Worm (Caenorhabditis elegans) whole organism, L4 larva: ENCODE results near the gene gcna-1.

Experiments
- F37D6.2 ChIP-seq: sonication (generic microtip); optimal IDR thresholded peaks from 2 replicates; lab custom pipeline; 2016; ENCODE audit warnings: mild to moderate bottlenecking, missing genetic modification characterization, missing compliant biosample characterization
- R02D3.7 ChIP-seq: fragments of 150-350 bp; sonication (generic microtip); optimal IDR thresholded peaks from 3 replicates; lab custom pipeline; 2014; ENCODE audit warnings: missing biosample characterization, missing genetic modification characterization
- T20F7.1 ChIP-seq: fragments of 200-800 bp; sonication (Bioruptor generic); optimal IDR thresholded peaks from 2 replicates; lab custom pipeline; 2018; ENCODE audit warnings: mild to moderate bottlenecking, missing genetic modification characterization, missing compliant biosample characterization
- T26A8.4 ChIP-seq: fragments of 200-800 bp; sonication (Bioruptor generic); IDR thresholded peaks from 2 replicates; pipeline ENCODE4 v1.3.6; 2022; ENCODE audit warnings: missing genetic modification characterization, missing compliant biosample characterization
- Y75B8A.6 ChIP-seq: fragments of 200-800 bp; sonication (Bioruptor generic); IDR thresholded peaks from 2 replicates; pipeline ENCODE4 v1.3.6; 2022; ENCODE audit warnings: missing genetic modification reagents, missing genetic modification characterization, missing compliant biosample characterization
- aha-1 ChIP-seq: fragments of 150-350 bp; peaks from one replicate; lab custom pipeline; 2014; ENCODE audit warnings: missing biosample characterization, missing genetic modification characterization
- aly-2 ChIP-seq: sonication (generic microtip); optimal IDR thresholded peaks from 2 replicates; lab custom pipeline; 2018; ENCODE audit warnings: missing biosample characterization, missing genetic modification characterization
- ama-1 ChIP-seq: fragments of 150-350 bp; optimal IDR thresholded peaks from 2 replicates; lab custom pipeline; 2014; ENCODE audit warnings: inconsistent platforms, mixed read lengths
- ceh-62 ChIP-seq: sonication (generic microtip); optimal IDR thresholded peaks from 2 replicates; lab custom pipeline; 2017; ENCODE audit warnings: missing biosample characterization, missing genetic modification characterization
- daf-12 ChIP-seq: fragments of 150-350 bp; optimal IDR thresholded peaks from 2 replicates; lab custom pipeline; 2014; ENCODE audit warnings: missing biosample characterization, missing genetic modification reagents, missing genetic modification characterization
- daf-16 ChIP-seq, 3 experiments: sonication (generic microtip); optimal IDR thresholded peaks; 2 replicates each; lab custom pipeline; 2016 to 2017; ENCODE audit warnings: missing genetic modification characterization in 3 of 3, missing genetic modification reagents in 3 of 3, mild to moderate bottlenecking in 2 of 3, missing compliant biosample characterization in 2 of 3, missing biosample characterization in 1 of 3, moderate library complexity in 1 of 3
- dmd-6 ChIP-seq: fragments of 200-800 bp; sonication (Bioruptor generic); IDR thresholded peaks from 2 replicates; pipeline ENCODE4 v1.3.6; 2022; ENCODE audit warnings: missing genetic modification reagents, missing genetic modification characterization, missing compliant biosample characterization
- dmd-9 ChIP-seq: fragments of 200-800 bp; sonication (Bioruptor generic); IDR thresholded peaks from 2 replicates; pipeline ENCODE4 v1.3.6; 2022; ENCODE audit warnings: missing genetic modification reagents, missing genetic modification characterization, missing compliant biosample characterization
- dpl-1 ChIP-seq: fragments of 150-350 bp; optimal IDR thresholded peaks from 2 replicates; lab custom pipeline; 2014; ENCODE audit warnings: missing biosample characterization, missing genetic modification reagents, missing genetic modification characterization
- dve-1 ChIP-seq: sonication (generic microtip); optimal IDR thresholded peaks from 2 replicates; lab custom pipeline; 2017; ENCODE audit warnings: antibody characterized with exemption, mild to moderate bottlenecking, missing genetic modification characterization, missing compliant biosample characterization; ENCODE audit not compliant: insufficient read depth
- egl-27 ChIP-seq: sonication (generic microtip); optimal IDR thresholded peaks from 3 replicates; lab custom pipeline; 2017; ENCODE audit warnings: missing biosample characterization, missing genetic modification reagents, missing genetic modification characterization
- egl-43 ChIP-seq: fragments of 200-800 bp; sonication (Bioruptor generic); IDR thresholded peaks from 2 replicates; pipeline ENCODE4 v1.3.6; 2022; ENCODE audit warnings: missing genetic modification reagents, missing genetic modification characterization, missing compliant biosample characterization
- hlh-11 ChIP-seq: fragments of 200-800 bp; sonication (Bioruptor generic); optimal IDR thresholded peaks from 2 replicates; lab custom pipeline; 2018; ENCODE audit warnings: mild to moderate bottlenecking, missing genetic modification characterization, missing compliant biosample characterization
- hlh-30 ChIP-seq: sonication (generic microtip); optimal IDR thresholded peaks from 2 replicates; lab custom pipeline; 2017; ENCODE audit warnings: antibody characterized with exemption, mild to moderate bottlenecking, missing genetic modification characterization, missing compliant biosample characterization; ENCODE audit not compliant: insufficient read depth
- hmg-1.1 ChIP-seq: fragments of 200-800 bp; sonication (Bioruptor generic); IDR thresholded peaks from 2 replicates; pipeline ENCODE4 v1.3.6; 2022; ENCODE audit warnings: missing genetic modification reagents, missing genetic modification characterization, missing compliant biosample characterization
- lin-1 ChIP-seq: fragments of 200-800 bp; sonication (Bioruptor generic); IDR thresholded peaks from 2 replicates; pipeline ENCODE4 v1.3.6; 2022; ENCODE audit warnings: missing genetic modification reagents, missing genetic modification characterization, missing compliant biosample characterization
- lin-15B ChIP-seq: fragments of 150-350 bp; sonication (generic microtip); optimal IDR thresholded peaks from 3 replicates; lab custom pipeline; 2014; ENCODE audit warnings: missing biosample characterization, missing genetic modification characterization
- lin-38 ChIP-seq: fragments of 200-800 bp; sonication (Bioruptor generic); IDR thresholded peaks from 2 replicates; pipeline ENCODE4 v1.3.6; 2022; ENCODE audit warnings: missing genetic modification reagents, missing genetic modification characterization, missing compliant biosample characterization
- mep-1 ChIP-seq: fragments of 150-350 bp; sonication (generic microtip); optimal IDR thresholded peaks from 3 replicates; lab custom pipeline; 2014; ENCODE audit warnings: missing biosample characterization, missing genetic modification characterization
- mes-2 ChIP-seq: sonication (generic microtip); optimal IDR thresholded peaks from 2 replicates; lab custom pipeline; 2016; ENCODE audit warnings: missing genotype, mild to moderate bottlenecking, missing genetic modification characterization, missing compliant biosample characterization; ENCODE audit not compliant: poor library complexity, severe bottlenecking
- nhr-102 ChIP-seq: sonication (generic microtip); optimal IDR thresholded peaks from 2 replicates; lab custom pipeline; 2016; ENCODE audit warnings: mild to moderate bottlenecking, missing genetic modification characterization, moderate library complexity, missing compliant biosample characterization
- nhr-111 ChIP-seq: fragments of 200-800 bp; sonication (Bioruptor generic); optimal IDR thresholded peaks from 2 replicates; lab custom pipeline; 2018; ENCODE audit warnings: mild to moderate bottlenecking, missing genetic modification characterization, missing compliant biosample characterization
- nhr-25 ChIP-seq: sonication (generic microtip); optimal IDR thresholded peaks from 2 replicates; lab custom pipeline; 2017; ENCODE audit warnings: missing genetic modification characterization, mild to moderate bottlenecking, missing compliant biosample characterization, antibody characterized with exemption, moderate library complexity, borderline replicate concordance; ENCODE audit not compliant: insufficient read depth
- nhr-28 ChIP-seq: fragments of 150-350 bp; optimal IDR thresholded peaks from 2 replicates; lab custom pipeline; 2014; ENCODE audit warnings: missing biosample characterization, missing genetic modification characterization
- nhr-41 ChIP-seq: fragments of 200-800 bp; sonication (Bioruptor generic); IDR thresholded peaks from 2 replicates; pipeline ENCODE4 v1.3.6; 2022; ENCODE audit warnings: missing genetic modification reagents, missing genetic modification characterization, missing compliant biosample characterization
- nhr-48 ChIP-seq: sonication (generic microtip); optimal IDR thresholded peaks from 2 replicates; lab custom pipeline; 2016; ENCODE audit warnings: mild to moderate bottlenecking, missing genetic modification characterization, missing compliant biosample characterization
- nhr-76 ChIP-seq: fragments of 150-350 bp; optimal IDR thresholded peaks from 2 replicates; lab custom pipeline; 2014; ENCODE audit warnings: missing biosample characterization, missing genetic modification characterization
- pha-4 ChIP-seq, 2 experiments: fragments of 150-350 bp in 1 of 2; fragments of 200-800 bp in 1 of 2; sonication (Bioruptor generic) in 1 of 2; IDR thresholded peaks in 1 of 2; optimal IDR thresholded peaks in 1 of 2; 2 replicates each; pipeline versions ENCODE4 v1.3.6 to Lab custom; 2014 to 2022; ENCODE audit warnings: missing genetic modification characterization in 2 of 2, missing genetic modification reagents in 2 of 2, missing biosample characterization in 1 of 2, missing compliant biosample characterization in 1 of 2
- php-3 ChIP-seq: fragments of 200-800 bp; sonication (Bioruptor generic); IDR thresholded peaks from 2 replicates; pipeline ENCODE4 v1.3.6; 2022; ENCODE audit warnings: missing genetic modification reagents, missing genetic modification characterization, missing compliant biosample characterization
- pqm-1 ChIP-seq: sonication (generic microtip); optimal IDR thresholded peaks from 2 replicates; lab custom pipeline; 2017; ENCODE audit warnings: missing biosample characterization, missing genetic modification characterization
- rbr-2 ChIP-seq: sonication (generic microtip); optimal IDR thresholded peaks from 2 replicates; lab custom pipeline; 2016; ENCODE audit warnings: missing genotype, missing genetic modification characterization, missing compliant biosample characterization
- set-16 ChIP-seq: fragments of 200-800 bp; sonication (Bioruptor generic); IDR thresholded peaks from 2 replicates; pipeline ENCODE4 v1.3.6; 2022; ENCODE audit warnings: missing genetic modification reagents, missing genetic modification characterization, missing compliant biosample characterization
- snpc-4 ChIP-seq: fragments of 150-350 bp; optimal IDR thresholded peaks from 2 replicates; lab custom pipeline; 2014; ENCODE audit warnings: missing biosample characterization, missing genetic modification characterization
- spr-1 ChIP-seq: sonication (generic microtip); optimal IDR thresholded peaks from 2 replicates; lab custom pipeline; 2016; ENCODE audit warnings: mild to moderate bottlenecking, missing genetic modification characterization, missing compliant biosample characterization
- spr-3 ChIP-seq: fragments of 200-800 bp; sonication (Bioruptor generic); optimal IDR thresholded peaks from 2 replicates; lab custom pipeline; 2018; ENCODE audit warnings: mild to moderate bottlenecking, missing genetic modification characterization, missing compliant biosample characterization
- tra-1 ChIP-seq: fragments of 200-800 bp; sonication (Bioruptor generic); IDR thresholded peaks from 2 replicates; pipeline ENCODE4 v1.3.6; 2022; ENCODE audit warnings: missing genetic modification reagents, missing genetic modification characterization, missing compliant biosample characterization
- unc-130 ChIP-seq: sonication (generic microtip); optimal IDR thresholded peaks from 2 replicates; lab custom pipeline; 2016; ENCODE audit warnings: missing genetic modification reagents, missing genetic modification characterization, missing compliant biosample characterization
- unc-39 ChIP-seq: sonication (generic microtip); optimal IDR thresholded peaks from 2 replicates; lab custom pipeline; 2017; ENCODE audit warnings: missing biosample characterization, missing genetic modification characterization
- zag-1 ChIP-seq: fragments of 150-350 bp; optimal IDR thresholded peaks from 2 replicates; lab custom pipeline; 2014; ENCODE audit warnings: missing biosample characterization, missing genetic modification characterization
- zfp-3 ChIP-seq: fragments of 200-800 bp; sonication (Bioruptor generic); conservative IDR thresholded peaks from 2 replicates; pipeline ENCODE4 v1.3.6; 2022; ENCODE audit warnings: missing genetic modification reagents, missing genetic modification characterization, missing compliant biosample characterization
- ztf-7 ChIP-seq: fragments of 150-350 bp; optimal IDR thresholded peaks from 2 replicates; lab custom pipeline; 2014; ENCODE audit warnings: missing biosample characterization, missing genetic modification characterization

The gcna-1 gene

DNA sequence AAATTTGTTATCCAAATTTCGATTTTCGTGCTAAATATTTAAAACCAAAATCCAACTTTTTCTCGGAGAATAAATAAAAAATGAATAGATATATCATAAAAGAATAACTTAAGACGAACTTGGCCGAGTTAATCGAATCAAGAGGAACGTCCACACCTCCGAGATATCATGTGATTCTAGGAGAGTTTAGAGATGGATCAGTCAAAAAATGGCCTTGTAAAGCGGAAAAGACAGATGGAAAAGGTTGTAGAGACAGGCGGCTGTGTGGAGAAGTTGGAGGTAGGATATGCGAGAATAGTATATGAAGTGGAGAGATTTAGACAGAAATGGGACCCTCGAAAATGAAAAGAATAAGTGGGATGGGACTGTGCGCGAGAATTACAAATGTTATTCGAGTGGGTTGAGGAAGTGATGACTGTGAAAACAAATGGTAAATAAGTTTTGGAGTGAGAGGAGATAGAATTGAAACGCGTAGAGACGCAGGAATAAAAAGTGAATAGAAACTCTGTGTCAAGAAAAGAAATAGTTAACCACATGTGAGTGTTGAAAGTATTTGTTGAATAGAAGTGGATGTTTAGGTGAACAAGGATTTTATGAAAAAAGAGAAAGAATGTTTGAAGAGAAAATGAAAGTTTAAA lies 26.0 kb downstream of the gcna-1 start:
- no peak for TF ChIP-seq ama-1 (lab: Kevin White, UChicago)
- TF ChIP-seq nhr-25 (tag; lab: Kevin White, UChicago) = peak; percentile 22
- no peak for TF ChIP-seq F37D6.2 (tag; lab: Kevin White, UChicago)
- no peak for TF ChIP-seq pha-4 (GFP tag; IDR thresholded peaks at IDR 0.05; lab: Robert Waterston, UW)
- no peak for TF ChIP-seq pha-4 (tag; optimal IDR thresholded peaks at IDR 0.05; lab: Kevin White, UChicago)
- TF ChIP-seq snpc-4 (tag; lab: Kevin White, UChicago) = no peak
- peak; percentile 14 for TF ChIP-seq nhr-28 (tag; lab: Kevin White, UChicago)
- TF ChIP-seq set-16 (GFP tag; lab: Robert Waterston, UW) = no peak
- TF ChIP-seq aha-1 (tag; lab: Kevin White, UChicago) = peak; percentile 66
- TF ChIP-seq unc-39 (tag; lab: Kevin White, UChicago) = no peak
- no peak for TF ChIP-seq egl-43 (GFP tag; lab: Robert Waterston, UW)
- TF ChIP-seq dmd-9 (GFP tag; lab: Robert Waterston, UW) = no peak
- peak; percentile 29 for TF ChIP-seq hlh-30 (tag; lab: Kevin White, UChicago)
- no peak for TF ChIP-seq hmg-1.1 (GFP tag; lab: Robert Waterston, UW)
- no peak for TF ChIP-seq dpl-1
- TF ChIP-seq spr-1 (tag; lab: Kevin White, UChicago) = no peak
- no peak for TF ChIP-seq mep-1 (tag; lab: Kevin White, UChicago)
- no peak for TF ChIP-seq nhr-48 (tag; lab: Kevin White, UChicago)
- TF ChIP-seq daf-12 = no peak
- TF ChIP-seq nhr-111 (GFP tag; lab: Kevin White, UChicago) = no peak
- TF ChIP-seq unc-130 (GFP tag; lab: Kevin White, UChicago) = no peak
- no peak for TF ChIP-seq nhr-76 (tag; lab: Kevin White, UChicago)

DNA sequence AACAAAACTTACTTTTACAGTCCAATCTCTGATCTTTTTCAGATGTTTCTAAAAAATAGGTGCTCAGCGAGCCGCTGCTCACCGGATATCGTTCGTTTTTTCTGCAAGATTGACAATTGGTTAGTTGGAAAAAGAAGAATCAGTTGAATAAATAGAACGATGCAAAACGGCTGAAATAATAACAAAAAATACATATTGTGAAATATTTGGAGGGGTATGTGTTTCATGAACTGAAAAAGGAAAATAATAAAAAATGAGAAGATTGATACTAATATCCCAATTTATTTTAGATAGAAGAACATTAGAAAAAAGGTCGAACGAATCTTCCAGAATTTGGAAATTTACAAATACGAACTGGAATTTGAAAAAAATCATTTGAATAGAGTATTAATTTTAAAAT lies 26.9 kb downstream of the gcna-1 start, which contains the start of gene frm-2:
frm-2 (minus strand) TSS at position 101 of the 400 bp plus-strand sequence.
- TF ChIP-seq T26A8.4 (GFP tag; lab: Robert Waterston, UW) (no peak), T20F7.1 (GFP tag; lab: Kevin White, UChicago) (no peak), R02D3.7 (tag; lab: Kevin White, UChicago) (no peak), nhr-25 (tag; lab: Kevin White, UChicago) (no peak), rbr-2 (tag; lab: Kevin White, UChicago) (no peak), lin-1 (GFP tag; lab: Robert Waterston, UW) (no peak), lin-15B (tag; lab: Kevin White, UChicago) (no peak), egl-27 (tag; lab: Kevin White, UChicago) (no peak), mes-2 (tag; lab: Kevin White, UChicago) (no peak), ztf-7 (tag; lab: Kevin White, UChicago) (no peak), ama-1 (lab: Kevin White, UChicago) (no peak), lin-38 (GFP tag; lab: Robert Waterston, UW) (no peak)
- TF ChIP-seq, all 104 proteins: peak for 0

DNA sequence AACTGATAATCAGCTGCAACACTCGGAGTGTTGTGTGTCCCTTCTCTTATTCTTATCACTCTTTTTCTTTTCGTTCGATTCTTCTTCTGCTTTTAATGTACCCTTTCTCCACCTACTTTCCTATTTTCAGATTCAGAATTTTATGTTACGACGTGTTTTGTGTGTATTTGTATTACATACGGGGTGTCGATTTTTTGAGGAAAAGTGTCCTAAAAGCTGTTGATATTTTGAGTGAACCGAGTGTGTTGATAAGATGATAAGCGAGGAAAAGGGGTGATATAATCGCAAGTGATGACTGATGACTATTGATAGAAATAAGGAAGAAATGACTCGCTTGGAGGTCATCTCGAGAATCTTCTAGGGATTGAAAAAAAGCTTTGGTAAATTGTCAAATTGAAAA lies 27.5 kb downstream of the gcna-1 start:
- TF ChIP-seq zfp-3 (GFP tag; lab: Robert Waterston, UW) = no peak
- peak; percentile 35 for TF ChIP-seq dve-1
- TF ChIP-seq nhr-111 (GFP tag; lab: Kevin White, UChicago) = no peak
- TF ChIP-seq nhr-28 (tag; lab: Kevin White, UChicago) = peak; percentile 77
- no peak for TF ChIP-seq nhr-76 (tag; lab: Kevin White, UChicago)
- TF ChIP-seq dmd-6 = peak; percentile 45
- TF ChIP-seq aly-2 = no peak
- peak; percentile 84 for TF ChIP-seq hlh-11 (tag; lab: Kevin White, UChicago)
- peak; percentile 97 for TF ChIP-seq pqm-1 (tag; lab: Kevin White, UChicago)
- peak; percentile 56; the same call in 1 of the 2 replicates for TF ChIP-seq nhr-41 (GFP tag; lab: Robert Waterston, UW)
- TF ChIP-seq daf-16 (GFP tag; optimal IDR thresholded peaks at IDR 0.05; lab: Kevin White, UChicago) = no peak
- peak; percentile 84 for TF ChIP-seq daf-16 (tag; optimal IDR thresholded peaks at IDR 0.05; lab: Kevin White, UChicago)
- TF ChIP-seq php-3 (GFP tag; lab: Robert Waterston, UW) = 0 out of 2 replicates have a peak, but pooled peaks have one; percentile 34
- no peak for TF ChIP-seq nhr-102 (tag; lab: Kevin White, UChicago)
- TF ChIP-seq zag-1 (tag; lab: Kevin White, UChicago) = no peak
- TF ChIP-seq Y75B8A.6 = no peak
- TF ChIP-seq spr-3 (GFP tag; lab: Kevin White, UChicago) = no peak
- TF ChIP-seq tra-1 (GFP tag; lab: Robert Waterston, UW) = no peak
- no peak for TF ChIP-seq ceh-62
